Worm (Caenorhabditis elegans): ENCODE measurements around the gene clec-251.

Gene clec-251

ce11 chrV:18729324-18729924 lies 17.4 kb downstream of the clec-251 start, which contains the start of gene asp-19:
Gene asp-19, minus strand, starts transcription at chrV:18729374.
- TF ChIP-seq fax-1 (tag; optimal IDR thresholded peaks at IDR 0.05) (no peak), unc-86 (tag; optimal IDR thresholded peaks at IDR 0.05) (no peak), tbx-7 (tag; optimal IDR thresholded peaks at IDR 0.05) (no peak), ceh-19 (GFP tag; optimal IDR thresholded peaks at IDR 0.05) (no peak), fkh-10 (GFP tag; optimal IDR thresholded peaks at IDR 0.05) (no peak), zip-5 (tag; optimal IDR thresholded peaks at IDR 0.05) (no peak)

ce11 chrV:18725858-18726257 lies 20.9 kb downstream of the clec-251 start:
- TF ChIP-seq unc-42 (tag; optimal IDR thresholded peaks at IDR 0.05) = peak; percentile 72
- no peak for TF ChIP-seq ceh-31 (tag; optimal IDR thresholded peaks at IDR 0.05)

ce11 chrV:18724076-18724475 lies 22.7 kb downstream of the clec-251 start:
- TF ChIP-seq ceh-31 (tag; optimal IDR thresholded peaks at IDR 0.05) = no peak
- no peak for TF ChIP-seq odd-2 (tag; optimal IDR thresholded peaks at IDR 0.05)
- TF ChIP-seq fkh-6 (tag; optimal IDR thresholded peaks at IDR 0.05) = no peak
- TF ChIP-seq nhr-232 (tag; optimal IDR thresholded peaks at IDR 0.05) = no peak
- TF ChIP-seq hlh-13 (GFP tag; optimal IDR thresholded peaks at IDR 0.05) = no peak
- TF ChIP-seq npax-4 (tag; optimal IDR thresholded peaks at IDR 0.05) = no peak
- no peak for TF ChIP-seq dve-1 (tag; optimal IDR thresholded peaks at IDR 0.05)
- TF ChIP-seq unc-55 (GFP tag; optimal IDR thresholded peaks at IDR 0.05) = no peak
- TF ChIP-seq nhr-11 (tag; optimal IDR thresholded peaks at IDR 0.05) = no peak
- TF ChIP-seq ama-1 (optimal IDR thresholded peaks at IDR 0.05) = no peak
- TF ChIP-seq ahr-1 (tag; optimal IDR thresholded peaks at IDR 0.05) = no peak
- TF ChIP-seq ceh-48 (tag; optimal IDR thresholded peaks at IDR 0.05) = no peak
- TF ChIP-seq ceh-19 (GFP tag; optimal IDR thresholded peaks at IDR 0.05) = no peak
- TF ChIP-seq ztf-16 (tag; optimal IDR thresholded peaks at IDR 0.05) = no peak
- no peak for TF ChIP-seq ets-4 (tag; optimal IDR thresholded peaks at IDR 0.05)
- TF ChIP-seq ceh-2 (tag; optimal IDR thresholded peaks at IDR 0.05) = no peak

- TF ChIP-seq ama-1 (optimal IDR thresholded peaks at IDR 0.05) (no peak), unc-55 (GFP tag; optimal IDR thresholded peaks at IDR 0.05) (peak; percentile 92), syd-9 (tag; optimal IDR thresholded peaks at IDR 0.05) (peak; percentile 29), K02D7.2 (tag; optimal IDR thresholded peaks at IDR 0.05) (no peak), zip-5 (tag; optimal IDR thresholded peaks at IDR 0.05) (no peak), unc-42 (tag; optimal IDR thresholded peaks at IDR 0.05) (peak; percentile 85), nhr-232 (tag; optimal IDR thresholded peaks at IDR 0.05) (no peak), pros-1 (tag; optimal IDR thresholded peaks at IDR 0.05) (peak; percentile 79), pag-3 (tag; optimal IDR thresholded peaks at IDR 0.05; ENCODE audit: borderline replicate concordance) (no peak), F13H6.1 (tag; optimal IDR thresholded peaks at IDR 0.05) (peak; percentile 58), ets-4 (tag; optimal IDR thresholded peaks at IDR 0.05) (peak; percentile 62), lim-6 (tag; optimal IDR thresholded peaks at IDR 0.05) (peak; percentile 56), unc-3 (GFP tag; conservative IDR thresholded peaks at IDR 0.05) (no peak), unc-3 (tag; optimal IDR thresholded peaks at IDR 0.05) (no peak), hlh-15 (tag; optimal IDR thresholded peaks at IDR 0.05) (no peak), C08G9.2 (tag; optimal IDR thresholded peaks at IDR 0.05) (peak; percentile 49), dmd-4 (tag; optimal IDR thresholded peaks at IDR 0.05; ENCODE audit: borderline replicate concordance) (peak; percentile 35), ceh-31 (tag; optimal IDR thresholded peaks at IDR 0.05) (peak; percentile 97), hlh-8 (tag; optimal IDR thresholded peaks at IDR 0.05) (no peak), pha-2 (tag; optimal IDR thresholded peaks at IDR 0.05) (peak; percentile 59), hlh-6 (tag; optimal IDR thresholded peaks at IDR 0.05) (no peak), nfya-1 (tag; optimal IDR thresholded peaks at IDR 0.05) (peak; percentile 97), Y22D7AL.16 (tag; optimal IDR thresholded peaks at IDR 0.05) (no peak), pat-9 (tag; optimal IDR thresholded peaks at IDR 0.05) (peak; percentile 49), ceh-9 (tag; optimal IDR thresholded peaks at IDR 0.05) (no peak), ceh-22 (tag; optimal IDR thresholded peaks at IDR 0.05) (peak; percentile 9), T23F11.4 (GFP tag; optimal IDR thresholded peaks at IDR 0.05) (no peak), ceh-18 (tag; optimal IDR thresholded peaks at IDR 0.05) (peak; percentile 31), pqm-1 (tag; optimal IDR thresholded peaks at IDR 0.05) (peak; percentile 65), odd-2 (tag; optimal IDR thresholded peaks at IDR 0.05) (peak; percentile 24), ceh-48 (tag; optimal IDR thresholded peaks at IDR 0.05) (peak; percentile 90), rnt-1 (tag; optimal IDR thresholded peaks at IDR 0.05) (peak; percentile 21), ceh-34 (tag; optimal IDR thresholded peaks at IDR 0.05) (peak; percentile 50), ceh-30 (tag; optimal IDR thresholded peaks at IDR 0.05) (peak; percentile 92), ceh-2 (tag; optimal IDR thresholded peaks at IDR 0.05) (peak; percentile 7)
These were observed 23.2 kb downstream of the clec-251 start for ce11 chrV:18723604-18724003.

Measured in whole organism, late embryonic.